Worm (Caenorhabditis elegans) whole organism, midembryonic: ENCODE measurements around the gene frpr-6.

Experiments used
- T22C8.4 ChIP-seq: fragments of 200-800 bp; sonication (Bioruptor generic); IDR thresholded peaks from 2 replicates; pipeline ENCODE4 v1.3.6; 2022; ENCODE audit warnings: missing genetic modification characterization, missing compliant biosample characterization
- cog-1 ChIP-seq: sonication (generic microtip); optimal IDR thresholded peaks from 2 replicates; lab custom pipeline; 2016; ENCODE audit warnings: missing genetic modification characterization, missing compliant biosample characterization
- flt-1 ChIP-seq: fragments of 200-800 bp; sonication (Bioruptor generic); IDR thresholded peaks from 2 replicates; pipeline ENCODE4 v1.3.6; 2022; ENCODE audit warnings: missing genetic modification characterization, missing compliant biosample characterization
- klf-2 ChIP-seq: fragments of 200-800 bp; sonication (Bioruptor generic); conservative IDR thresholded peaks from 2 replicates; pipeline ENCODE4 v1.3.6; 2022; ENCODE audit warnings: missing genetic modification reagents, missing genetic modification characterization, missing compliant biosample characterization
- med-1 ChIP-seq: sonication (generic microtip); optimal IDR thresholded peaks from 2 replicates; lab custom pipeline; 2017; ENCODE audit warnings: missing genetic modification characterization, mild to moderate bottlenecking, missing compliant biosample characterization, antibody characterized with exemption, missing genetic modification reagents; ENCODE audit not compliant: insufficient read depth
- ref-1 ChIP-seq: fragments of 200-800 bp; sonication (Bioruptor generic); conservative IDR thresholded peaks from 2 replicates; pipeline ENCODE4 v1.3.6; 2022; ENCODE audit warnings: missing genetic modification reagents, missing genetic modification characterization, missing compliant biosample characterization
- tab-1 ChIP-seq: fragments of 200-800 bp; sonication (Bioruptor generic); IDR thresholded peaks from 2 replicates; pipeline ENCODE4 v1.3.6; 2022; ENCODE audit warnings: missing genetic modification characterization, missing compliant biosample characterization
- ztf-23 ChIP-seq: fragments of 200-800 bp; sonication (Bioruptor generic); IDR thresholded peaks from 2 replicates; pipeline ENCODE4 v1.3.6; 2022; ENCODE audit warnings: missing genetic modification reagents, missing genetic modification characterization, missing compliant biosample characterization
- ztf-29 ChIP-seq: fragments of 200-800 bp; sonication (Bioruptor generic); IDR thresholded peaks from 2 replicates; pipeline ENCODE4 v1.3.6; 2022; ENCODE audit warnings: missing genetic modification reagents, missing genetic modification characterization, missing compliant biosample characterization

Gene frpr-6

ce11 chrV:9053235-9053634, 47.7 kb downstream of the frpr-6 start:
- TF ChIP-seq klf-2 (GFP tag; lab: Robert Waterston, UW) (no peak), ref-1 (GFP tag; lab: Robert Waterston, UW) (no peak), med-1 (GFP tag; lab: Kevin White, UChicago) (no peak), flt-1 (GFP tag; lab: Robert Waterston, UW) (no peak), T22C8.4 (no peak), ztf-23 (GFP tag; lab: Robert Waterston, UW) (no peak), tab-1 (GFP tag; lab: Robert Waterston, UW) (no peak)

DNA sequence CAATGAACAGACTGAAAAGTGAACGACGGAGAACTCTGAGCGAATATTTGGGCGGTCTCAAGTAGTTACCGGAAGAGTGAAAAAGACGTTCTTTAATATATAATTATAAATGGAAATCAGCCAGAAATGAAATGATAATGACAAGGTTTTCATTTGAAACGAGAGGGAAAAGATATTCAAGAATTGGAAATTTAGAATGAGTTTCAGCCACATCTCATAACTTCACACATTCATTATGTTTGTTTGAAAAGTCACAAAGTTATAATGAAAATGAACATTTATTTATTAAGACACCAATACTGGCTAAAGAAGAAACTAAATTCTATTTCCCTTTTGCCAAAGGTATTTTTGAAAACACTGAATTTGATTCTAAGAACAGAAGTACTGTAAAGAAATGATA, 49.9 kb downstream of the frpr-6 start, which contains the start of gene C25E10.7:
Gene C25E10.7, minus strand, starts transcription at position 101 of the 400 bp plus-strand sequence.
- no peak for TF ChIP-seq med-1 (GFP tag; lab: Kevin White, UChicago)
- no peak for TF ChIP-seq cog-1 (tag; lab: Kevin White, UChicago)
- no peak for TF ChIP-seq tab-1 (GFP tag; lab: Robert Waterston, UW)
- TF ChIP-seq flt-1 (GFP tag; lab: Robert Waterston, UW), result no peak
- TF ChIP-seq ztf-23 (GFP tag; lab: Robert Waterston, UW), result no peak
- TF ChIP-seq ref-1 (GFP tag; lab: Robert Waterston, UW), result no peak
- TF ChIP-seq ztf-29, result no peak
- TF ChIP-seq klf-2 (GFP tag; lab: Robert Waterston, UW), result no peak
- no peak for TF ChIP-seq T22C8.4
